Worm (Caenorhabditis elegans): ENCODE measurements around the gene cul-2.

The cul-2 gene

ce11 chrIII:13652708-13653107, 34.4 kb upstream of the cul-2 start:
- TF ChIP-seq elt-1 (tag; optimal IDR thresholded peaks at IDR 0.05) (no peak), ceh-82 (tag; optimal IDR thresholded peaks at IDR 0.05) (no peak), nhr-25 (tag; optimal IDR thresholded peaks at IDR 0.05) (no peak), hmg-11 (tag; optimal IDR thresholded peaks at IDR 0.05) (no peak), nhr-43 (tag; optimal IDR thresholded peaks at IDR 0.05; ENCODE audit: poor library complexity, severe bottlenecking) (no peak), elt-2 (tag; optimal IDR thresholded peaks at IDR 0.05) (no peak), egl-5 (tag; optimal IDR thresholded peaks at IDR 0.05) (no peak), nhr-77 (tag; optimal IDR thresholded peaks at IDR 0.05) (no peak), nhr-23 (tag; optimal IDR thresholded peaks at IDR 0.05) (no peak), nhr-67 (tag; optimal IDR thresholded peaks at IDR 0.05) (no peak), lin-39 (tag; optimal IDR thresholded peaks at IDR 0.05) (no peak), pqm-1 (tag; optimal IDR thresholded peaks at IDR 0.05) (no peak), egl-27 (tag; optimal IDR thresholded peaks at IDR 0.05) (no peak), ztf-4 (tag; optimal IDR thresholded peaks at IDR 0.05) (no peak), ceh-9 (tag; optimal IDR thresholded peaks at IDR 0.05) (no peak), skn-1 (tag; optimal IDR thresholded peaks at IDR 0.05) (no peak), unc-39 (tag; optimal IDR thresholded peaks at IDR 0.05) (no peak), pha-4 (tag; optimal IDR thresholded peaks at IDR 0.05) (no peak), ama-1 (optimal IDR thresholded peaks at IDR 0.05) (no peak)

- TF ChIP-seq lsy-12 (tag; optimal IDR thresholded peaks at IDR 0.05) (no peak), fkh-10 (GFP tag; optimal IDR thresholded peaks at IDR 0.05) (no peak), egl-5 (tag; optimal IDR thresholded peaks at IDR 0.05) (no peak)
Observed at ce11 chrIII:13654950-13655349, 32.1 kb upstream of the cul-2 start.

- no peak for TF ChIP-seq zag-1 (tag; optimal IDR thresholded peaks at IDR 0.05)
- TF ChIP-seq jun-1 (tag; optimal IDR thresholded peaks at IDR 0.05) = no peak
- TF ChIP-seq nhr-67 (tag; optimal IDR thresholded peaks at IDR 0.05) = no peak
- no peak for TF ChIP-seq unc-62 (GFP tag; optimal IDR thresholded peaks at IDR 0.05)
- no peak for TF ChIP-seq fos-1 (tag; optimal IDR thresholded peaks at IDR 0.05)
- TF ChIP-seq mdl-1 (tag; optimal IDR thresholded peaks at IDR 0.05) = no peak
- no peak for TF ChIP-seq nhr-76 (tag; optimal IDR thresholded peaks at IDR 0.05)
- no peak for TF ChIP-seq lin-15B (tag; optimal IDR thresholded peaks at IDR 0.05)
- TF ChIP-seq elt-1 (tag; optimal IDR thresholded peaks at IDR 0.05) = no peak
Observed at ce11 chrIII:13656680-13657079, 30.4 kb upstream of the cul-2 start.

- no peak for TF ChIP-seq nfya-1 (tag; optimal IDR thresholded peaks at IDR 0.05; ENCODE audit: insufficient read depth)
- TF ChIP-seq elt-2 (tag; optimal IDR thresholded peaks at IDR 0.05) = peak; percentile 37
- no peak for TF ChIP-seq ZK546.5 (tag; optimal IDR thresholded peaks at IDR 0.05)
- no peak for TF ChIP-seq lin-39 (tag; optimal IDR thresholded peaks at IDR 0.05)
- TF ChIP-seq pha-4 (tag; optimal IDR thresholded peaks at IDR 0.05) = peak; percentile 80
- no peak for TF ChIP-seq nhr-76 (tag; optimal IDR thresholded peaks at IDR 0.05)
- TF ChIP-seq lsy-12 (tag; optimal IDR thresholded peaks at IDR 0.05) = no peak
- peak; percentile 16 for TF ChIP-seq hmg-11 (tag; optimal IDR thresholded peaks at IDR 0.05)
Observed at ce11 chrIII:13657975-13658374, 29.1 kb upstream of the cul-2 start.

ce11 chrIII:13659028-13659427, 28.0 kb upstream of the cul-2 start:
- TF ChIP-seq nhr-237 (tag; optimal IDR thresholded peaks at IDR 0.05) = no peak
- no peak for TF ChIP-seq nhr-77 (tag; optimal IDR thresholded peaks at IDR 0.05)
- peak; percentile 45 for TF ChIP-seq nhr-23 (tag; optimal IDR thresholded peaks at IDR 0.05)
- peak; percentile 69 for TF ChIP-seq elt-1 (tag; optimal IDR thresholded peaks at IDR 0.05)
- no peak for TF ChIP-seq fkh-10 (GFP tag; optimal IDR thresholded peaks at IDR 0.05)
- TF ChIP-seq mdl-1 (tag; optimal IDR thresholded peaks at IDR 0.05) = no peak
- no peak for TF ChIP-seq pha-4 (tag; optimal IDR thresholded peaks at IDR 0.05)
- peak; percentile 40 for TF ChIP-seq nhr-25 (tag; optimal IDR thresholded peaks at IDR 0.05)
- TF ChIP-seq egl-5 (tag; optimal IDR thresholded peaks at IDR 0.05) = no peak

DNA sequence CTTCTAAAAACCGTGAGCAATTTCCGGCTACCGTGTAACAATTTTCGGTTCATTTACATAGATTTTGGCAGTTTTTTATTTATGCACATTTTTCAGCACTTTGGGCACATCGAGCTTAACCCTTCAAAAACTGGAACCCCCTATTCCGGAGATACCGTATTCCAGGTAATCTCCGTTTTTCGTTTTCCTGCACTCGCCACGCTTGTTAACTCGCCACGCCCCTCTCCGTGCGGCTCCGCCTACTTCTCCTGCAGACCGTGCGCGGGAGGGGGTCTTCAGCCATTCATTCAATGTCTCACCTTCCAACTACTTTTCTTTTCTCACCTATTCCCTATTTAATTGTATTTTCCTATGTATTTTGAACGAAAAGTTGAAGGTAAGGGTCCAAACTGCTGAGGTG, 26.9 kb upstream of the cul-2 start:
- TF ChIP-seq R02D3.7 (tag; optimal IDR thresholded peaks at IDR 0.05) (no peak), snpc-4 (tag; optimal IDR thresholded peaks at IDR 0.05) (no peak), nhr-77 (tag; optimal IDR thresholded peaks at IDR 0.05) (no peak), skn-1 (tag; optimal IDR thresholded peaks at IDR 0.05) (no peak), fkh-2 (tag; optimal IDR thresholded peaks at IDR 0.05) (no peak), aly-2 (tag; optimal IDR thresholded peaks at IDR 0.05) (no peak), lin-15B (tag; optimal IDR thresholded peaks at IDR 0.05) (no peak), tbx-2 (tag; optimal IDR thresholded peaks at IDR 0.05) (no peak), mdl-1 (tag; optimal IDR thresholded peaks at IDR 0.05) (no peak), egl-27 (tag; optimal IDR thresholded peaks at IDR 0.05) (no peak), ceh-16 (tag; optimal IDR thresholded peaks at IDR 0.05) (no peak), egl-5 (tag; optimal IDR thresholded peaks at IDR 0.05) (no peak), unc-39 (tag; optimal IDR thresholded peaks at IDR 0.05) (no peak), daf-12 (tag; optimal IDR thresholded peaks at IDR 0.05) (no peak), nhr-237 (tag; optimal IDR thresholded peaks at IDR 0.05) (no peak), ztf-11 (tag; optimal IDR thresholded peaks at IDR 0.05) (no peak), eor-1 (tag; optimal IDR thresholded peaks at IDR 0.05) (no peak), nhr-23 (tag; optimal IDR thresholded peaks at IDR 0.05) (no peak), ama-1 (optimal IDR thresholded peaks at IDR 0.05) (no peak), ceh-9 (tag; optimal IDR thresholded peaks at IDR 0.05) (no peak)
